Worm (Caenorhabditis elegans) whole organism, late embryonic: ENCODE results near the gene B0478.3.

Source experiments
- K02D7.2 ChIP-seq: sonication (generic microtip); optimal IDR thresholded peaks from 2 replicates; lab custom pipeline; 2017; ENCODE audit warnings: mild to moderate bottlenecking, missing genetic modification characterization, missing compliant biosample characterization
- K09A11.1 ChIP-seq: sonication (generic microtip); optimal IDR thresholded peaks from 2 replicates; lab custom pipeline; 2017; ENCODE audit warnings: antibody characterized with exemption, mild to moderate bottlenecking, missing genetic modification characterization, missing compliant biosample characterization; ENCODE audit not compliant: insufficient read depth
- Y22D7AL.16 ChIP-seq: sonication (generic microtip); optimal IDR thresholded peaks from 2 replicates; lab custom pipeline; 2016; ENCODE audit warnings: missing genetic modification characterization, missing compliant biosample characterization
- ceh-22 ChIP-seq: sonication (generic microtip); optimal IDR thresholded peaks from 2 replicates; lab custom pipeline; 2017; ENCODE audit warnings: missing biosample characterization, missing genetic modification characterization
- ceh-24 ChIP-seq: sonication (generic microtip); optimal IDR thresholded peaks from 2 replicates; lab custom pipeline; 2016; ENCODE audit warnings: mild to moderate bottlenecking, missing genetic modification characterization, missing compliant biosample characterization
- ceh-34 ChIP-seq: sonication (generic microtip); optimal IDR thresholded peaks from 2 replicates; lab custom pipeline; 2016; ENCODE audit warnings: mild to moderate bottlenecking, missing genetic modification characterization, missing compliant biosample characterization
- ceh-45 ChIP-seq: fragments of 200-800 bp; sonication (Bioruptor generic); IDR thresholded peaks from 2 replicates; pipeline ENCODE4 v1.3.6; 2022; ENCODE audit warnings: missing genetic modification reagents, missing genetic modification characterization, missing compliant biosample characterization
- ceh-48 ChIP-seq: sonication (generic microtip); optimal IDR thresholded peaks from 2 replicates; lab custom pipeline; 2016; ENCODE audit warnings: missing genetic modification characterization, inconsistent platforms, missing compliant biosample characterization
- ceh-6 ChIP-seq: fragments of 200-800 bp; sonication (Bioruptor generic); optimal IDR thresholded peaks from 2 replicates; lab custom pipeline; 2018; ENCODE audit warnings: mild to moderate bottlenecking, missing genetic modification characterization, missing compliant biosample characterization
- ceh-9 ChIP-seq: sonication (generic microtip); optimal IDR thresholded peaks from 2 replicates; lab custom pipeline; 2016; ENCODE audit warnings: mild to moderate bottlenecking, missing genetic modification characterization, inconsistent platforms, missing compliant biosample characterization
- che-1 ChIP-seq: sonication (generic microtip); optimal IDR thresholded peaks from 2 replicates; lab custom pipeline; 2016; ENCODE audit warnings: mild to moderate bottlenecking, missing genetic modification characterization, missing compliant biosample characterization
- dmd-4 ChIP-seq: sonication (generic microtip); optimal IDR thresholded peaks from 2 replicates; lab custom pipeline; 2016; ENCODE audit warnings: borderline replicate concordance, missing genetic modification characterization, missing compliant biosample characterization
- dve-1 ChIP-seq: sonication (generic microtip); optimal IDR thresholded peaks from 2 replicates; lab custom pipeline; 2017; ENCODE audit warnings: antibody characterized with exemption, mild to moderate bottlenecking, missing genetic modification characterization, missing compliant biosample characterization
- elt-2 ChIP-seq: sonication (generic microtip); optimal IDR thresholded peaks from 2 replicates; lab custom pipeline; 2016; ENCODE audit warnings: missing genetic modification reagents, missing genetic modification characterization, missing compliant biosample characterization
- elt-4 ChIP-seq: sonication (generic microtip); optimal IDR thresholded peaks from 2 replicates; lab custom pipeline; 2016; ENCODE audit warnings: missing genetic modification characterization, missing compliant biosample characterization
- eyg-1 ChIP-seq: sonication (generic microtip); optimal IDR thresholded peaks from 2 replicates; lab custom pipeline; 2016; ENCODE audit warnings: missing genotype, missing genetic modification characterization, missing compliant biosample characterization
- fkh-10 ChIP-seq: fragments of 150-350 bp; optimal IDR thresholded peaks from 2 replicates; lab custom pipeline; 2014; ENCODE audit warnings: missing biosample characterization, missing genetic modification reagents, missing genetic modification characterization
- hlh-15 ChIP-seq: sonication (generic microtip); optimal IDR thresholded peaks from 2 replicates; lab custom pipeline; 2016; ENCODE audit warnings: missing genetic modification characterization, missing compliant biosample characterization
- lim-6 ChIP-seq: sonication (generic microtip); optimal IDR thresholded peaks from 2 replicates; lab custom pipeline; 2016; ENCODE audit warnings: missing genetic modification characterization, missing compliant biosample characterization
- madf-2 ChIP-seq: sonication (generic microtip); optimal IDR thresholded peaks from 2 replicates; lab custom pipeline; 2017; ENCODE audit warnings: missing genetic modification characterization, missing compliant biosample characterization
- npax-4 ChIP-seq: sonication (generic microtip); optimal IDR thresholded peaks from 2 replicates; lab custom pipeline; 2016; ENCODE audit warnings: missing genetic modification characterization, missing compliant biosample characterization
- odd-2 ChIP-seq: sonication (generic microtip); optimal IDR thresholded peaks from 2 replicates; lab custom pipeline; 2017; ENCODE audit warnings: antibody characterized with exemption, mild to moderate bottlenecking, missing genetic modification characterization, missing compliant biosample characterization
- pag-3 ChIP-seq: sonication (generic microtip); optimal IDR thresholded peaks from 2 replicates; lab custom pipeline; 2016; ENCODE audit warnings: missing compliant biosample characterization, missing genetic modification characterization, borderline replicate concordance
- pax-1 ChIP-seq: fragments of 150-350 bp; optimal IDR thresholded peaks from 2 replicates; lab custom pipeline; 2014; ENCODE audit warnings: missing biosample characterization, missing genetic modification characterization
- pha-2 ChIP-seq: sonication (generic microtip); optimal IDR thresholded peaks from 2 replicates; lab custom pipeline; 2017; ENCODE audit warnings: mild to moderate bottlenecking, missing genetic modification characterization, missing compliant biosample characterization
- pqm-1 ChIP-seq: sonication (generic microtip); optimal IDR thresholded peaks from 2 replicates; lab custom pipeline; 2016; ENCODE audit warnings: missing genetic modification characterization, missing compliant biosample characterization
- pros-1 ChIP-seq: fragments of 150-350 bp; optimal IDR thresholded peaks from 2 replicates; lab custom pipeline; 2014; ENCODE audit warnings: missing biosample characterization, missing genetic modification reagents, missing genetic modification characterization
- ref-2 ChIP-seq: sonication (generic microtip); optimal IDR thresholded peaks from 2 replicates; lab custom pipeline; 2016; ENCODE audit warnings: missing genetic modification characterization, missing compliant biosample characterization
- rnt-1 ChIP-seq: sonication (generic microtip); optimal IDR thresholded peaks from 2 replicates; lab custom pipeline; 2016; ENCODE audit warnings: missing genetic modification characterization, missing compliant biosample characterization
- tbx-2 ChIP-seq: sonication (generic microtip); optimal IDR thresholded peaks from 2 replicates; lab custom pipeline; 2016; ENCODE audit warnings: missing genetic modification characterization, missing compliant biosample characterization
- unc-3 ChIP-seq, 2 experiments: fragments of 200-800 bp in 1 of 2; sonication (Bioruptor generic) in 1 of 2; sonication (generic microtip) in 1 of 2; conservative IDR thresholded peaks in 1 of 2; optimal IDR thresholded peaks in 1 of 2; 2 replicates each; pipeline versions ENCODE4 v1.3.6 to Lab custom; 2016 to 2022; ENCODE audit warnings: missing compliant biosample characterization in 2 of 2, missing genetic modification characterization in 2 of 2, missing genetic modification reagents in 1 of 2
- unc-42 ChIP-seq: sonication (generic microtip); optimal IDR thresholded peaks from 2 replicates; lab custom pipeline; 2016; ENCODE audit warnings: missing genotype, missing genetic modification characterization, missing compliant biosample characterization
- unc-86 ChIP-seq: sonication (generic microtip); optimal IDR thresholded peaks from 2 replicates; lab custom pipeline; 2016; ENCODE audit warnings: missing genetic modification characterization, missing compliant biosample characterization
- zip-5 ChIP-seq: sonication (generic microtip); optimal IDR thresholded peaks from 2 replicates; lab custom pipeline; 2016; ENCODE audit warnings: missing genetic modification characterization, missing compliant biosample characterization
- ztf-16 ChIP-seq: sonication (generic microtip); optimal IDR thresholded peaks from 2 replicates; lab custom pipeline; 2017; ENCODE audit warnings: missing genetic modification characterization, missing compliant biosample characterization

Gene B0478.3

DNA sequence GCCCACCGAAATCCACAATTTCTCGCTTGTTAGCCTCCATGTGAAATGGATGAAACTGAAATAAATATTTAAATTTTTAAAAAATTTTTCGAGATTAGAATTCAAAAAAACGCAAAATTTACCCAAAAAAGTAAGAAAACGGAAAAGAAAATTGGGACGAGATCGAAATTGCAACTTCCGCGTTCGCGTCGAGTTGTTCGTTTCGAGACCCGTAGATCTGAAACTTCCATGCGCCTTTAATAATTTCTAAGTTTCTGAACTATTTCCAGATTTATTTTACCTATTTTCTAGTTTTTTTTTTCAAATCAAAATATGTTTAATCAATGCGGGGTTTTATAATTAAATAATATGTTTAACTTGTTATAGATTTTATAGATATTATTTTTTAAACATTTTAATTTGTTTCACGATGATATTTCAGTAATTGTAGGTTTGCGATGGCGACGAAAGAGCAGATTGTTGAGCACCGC, 12.7 kb upstream of the B0478.3 start, which contains the start of the genes pgl-1 and him-3:
TSS of gene pgl-1 (minus strand) at position 230 of the 470 bp plus-strand sequence.
TSS of gene him-3 (plus strand) at position 420 of the 470 bp plus-strand sequence.
- TF ChIP-seq pros-1 (no peak), elt-4 (no peak), eyg-1 (tag; lab: Kevin White, UChicago) (no peak), hlh-15 (tag; lab: Kevin White, UChicago) (no peak), elt-2 (tag; lab: Kevin White, UChicago) (no peak), ceh-9 (tag; lab: Kevin White, UChicago) (no peak), unc-42 (tag; lab: Kevin White, UChicago) (no peak), ceh-48 (tag; lab: Kevin White, UChicago) (no peak), odd-2 (tag; lab: Kevin White, UChicago) (no peak), pha-2 (no peak)

ce11 chrIV:6974162-6974938, 9.9 kb upstream of the B0478.3 start:
- no peak for TF ChIP-seq unc-42 (tag; lab: Kevin White, UChicago)
- TF ChIP-seq dmd-4 (tag; lab: Kevin White, UChicago) = no peak
- no peak for TF ChIP-seq ceh-24 (tag; lab: Kevin White, UChicago)
- TF ChIP-seq npax-4 (tag; lab: Kevin White, UChicago) = no peak
- TF ChIP-seq pax-1 (tag; lab: Kevin White, UChicago) = no peak
- no peak for TF ChIP-seq ref-2 (tag; lab: Kevin White, UChicago)
- no peak for TF ChIP-seq K09A11.1 (tag; lab: Kevin White, UChicago)
- no peak for TF ChIP-seq lim-6 (tag; lab: Kevin White, UChicago)
- TF ChIP-seq rnt-1 = no peak
- no peak for TF ChIP-seq tbx-2 (tag; lab: Kevin White, UChicago)
- TF ChIP-seq ceh-6 = no peak
- TF ChIP-seq pag-3 (tag; lab: Kevin White, UChicago) = no peak
- TF ChIP-seq ceh-34 = no peak
- no peak for TF ChIP-seq madf-2 (tag; lab: Kevin White, UChicago)
- no peak for TF ChIP-seq Y22D7AL.16 (tag; lab: Kevin White, UChicago)
- TF ChIP-seq unc-86 = no peak
- no peak for TF ChIP-seq elt-2 (tag; lab: Kevin White, UChicago)

DNA sequence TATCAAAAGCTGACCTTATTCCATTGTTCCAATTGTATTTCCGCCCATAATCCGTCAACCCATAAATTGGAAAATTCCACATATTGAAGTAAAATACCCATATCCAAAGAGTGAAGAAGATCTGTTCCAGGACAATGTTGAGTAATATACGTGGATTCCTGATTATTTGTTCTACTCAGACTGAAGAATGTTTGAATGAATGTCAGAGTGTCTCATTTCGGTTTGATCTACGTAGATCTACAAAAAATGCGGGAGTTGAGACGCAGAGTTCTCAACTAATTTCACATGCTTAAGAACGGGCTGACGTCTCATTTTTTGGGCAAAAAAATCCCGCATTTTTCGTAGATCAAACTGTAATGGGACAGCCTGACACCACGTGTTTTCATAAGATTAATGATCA, 8.0 kb upstream of the B0478.3 start, which contains the start of gene nhr-249:
TSS of gene nhr-249 (minus strand) at position 101 of the 400 bp plus-strand sequence.
- TF ChIP-seq K02D7.2 (tag; lab: Kevin White, UChicago) = no peak
- no peak for TF ChIP-seq unc-42 (tag; lab: Kevin White, UChicago)
- no peak for TF ChIP-seq ceh-9 (tag; lab: Kevin White, UChicago)

DNA sequence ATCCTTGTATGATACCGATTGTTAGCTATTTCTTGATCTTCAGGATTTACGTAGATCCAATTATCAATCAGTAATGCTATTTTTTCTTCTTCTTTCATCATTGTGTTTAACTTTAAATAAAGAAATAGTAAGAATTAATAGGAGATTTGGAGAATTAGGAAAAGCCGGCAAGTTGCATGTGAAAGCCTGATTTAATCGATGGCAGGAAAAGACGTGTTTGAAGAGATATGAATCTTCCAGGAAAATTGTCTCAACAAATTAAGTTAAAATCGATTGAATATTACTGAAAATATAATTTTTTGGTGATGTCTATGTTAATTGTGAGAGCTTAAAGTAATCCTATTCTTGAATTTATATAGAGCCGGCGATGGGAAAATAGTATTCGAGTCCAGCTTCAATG, 6.8 kb upstream of the B0478.3 start, which contains the start of gene ZK381.62:
TSS of gene ZK381.62 (minus strand) at position 101 of the 400 bp plus-strand sequence.
- no peak for TF ChIP-seq elt-2 (tag; lab: Kevin White, UChicago)
- TF ChIP-seq pqm-1 (tag; lab: Kevin White, UChicago) = no peak
- no peak for TF ChIP-seq lim-6 (tag; lab: Kevin White, UChicago)
- TF ChIP-seq ceh-45 (GFP tag; lab: Robert Waterston, UW) = no peak
- TF ChIP-seq dve-1 (tag; lab: Kevin White, UChicago) = no peak
- TF ChIP-seq ztf-16 (tag; lab: Kevin White, UChicago) = no peak
- TF ChIP-seq ceh-22 = no peak
- TF ChIP-seq unc-3 (GFP tag; conservative IDR thresholded peaks at IDR 0.05; lab: Robert Waterston, UW) = no peak
- TF ChIP-seq unc-3 (tag; optimal IDR thresholded peaks at IDR 0.05; lab: Kevin White, UChicago) = no peak
- TF ChIP-seq fkh-10 (GFP tag; lab: Kevin White, UChicago) = no peak
- TF ChIP-seq zip-5 (tag; lab: Kevin White, UChicago) = no peak
- no peak for TF ChIP-seq che-1 (tag; lab: Kevin White, UChicago)
